Fruit fly (Drosophila melanogaster) S2 (cell line): ENCODE results near the gene LpR1.

ENCODE experiments used
- CG8478 ChIP-seq: fragments of >200 bp; optimal IDR thresholded peaks from 2 replicates; lab custom pipeline; 2018
- CTCF ChIP-seq, 2 experiments: fragments of >200 bp; optimal IDR thresholded peaks; 2 replicates each; lab custom pipeline; 2018

DNA sequence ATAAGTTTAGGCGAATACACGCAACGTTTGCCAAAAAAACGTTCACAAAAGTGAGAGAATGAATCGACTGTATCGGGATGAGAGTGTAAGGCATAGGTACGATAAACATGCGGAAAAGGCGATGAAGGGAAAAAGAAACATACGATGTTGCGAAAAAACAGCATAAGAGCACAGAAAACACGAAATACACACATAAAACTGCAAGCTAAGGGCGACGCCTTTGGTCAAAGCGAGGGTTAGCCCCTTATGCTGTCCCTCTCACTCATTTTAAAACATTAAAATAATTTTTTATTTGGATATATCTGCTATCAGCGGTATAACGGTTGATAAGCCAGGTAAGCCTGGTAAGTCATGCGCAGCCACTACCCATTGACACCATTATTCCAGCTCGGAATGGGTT lies 23.2 kb downstream of the LpR1 start:
- TF ChIP-seq CG8478 (lab: Kevin White, UChicago) (no peak), CTCF (optimal IDR thresholded peaks at IDR 0.05; lab: Kevin White, UChicago) (no peak)
